Fruit fly (Drosophila melanogaster) whole organism, embryonic: ENCODE data around the gene Gos28.

Experiments used
- Awh ChIP-seq: fragments of 200-800 bp; sonication (Bioruptor generic); IDR thresholded peaks from 2 replicates; pipeline ENCODE4, ENCODE4 v1.3.6; 2022; ENCODE audit warnings: missing biosample characterization, missing genetic modification characterization
- B-H1 ChIP-seq: fragments of 200-800 bp; sonication (Bioruptor generic); IDR thresholded peaks from 3 replicates; pipeline ENCODE4 v1.3.6; 2022; ENCODE audit warnings: missing biosample characterization, missing genetic modification characterization
- CG10979 ChIP-seq: fragments of 200-800 bp; sonication (Bioruptor generic); optimal IDR thresholded peaks from 2 replicates; lab custom pipeline; 2018; ENCODE audit warnings: missing biosample characterization, mild to moderate bottlenecking, missing genetic modification characterization, moderate library complexity
- CG11093 ChIP-seq: fragments of 200-800 bp; sonication (Bioruptor generic); IDR thresholded peaks from 3 replicates; pipeline ENCODE4 v1.3.6; 2022; ENCODE audit warnings: missing biosample characterization, missing genetic modification characterization
- CG13287 ChIP-seq: fragments of 200-800 bp; sonication (Bioruptor generic); IDR thresholded peaks from 2 replicates; pipeline ENCODE4 v1.3.6; 2022; ENCODE audit warnings: missing biosample characterization, missing genetic modification characterization; ENCODE audit not compliant: partially characterized antibody
- CG13624 ChIP-seq: fragments of 200-800 bp; sonication (Bioruptor generic); optimal IDR thresholded peaks from 2 replicates; lab custom pipeline; 2016; ENCODE audit warnings: missing biosample characterization, missing genetic modification characterization
- CG1602 ChIP-seq: fragments of 200-800 bp; sonication (Bioruptor generic); optimal IDR thresholded peaks from 3 replicates; lab custom pipeline; 2016; ENCODE audit warnings: missing biosample characterization, missing genetic modification characterization
- CG16813 ChIP-seq: fragments of 200-800 bp; sonication (Bioruptor generic); IDR thresholded peaks from 3 replicates; pipeline ENCODE4 v1.3.6; 2022; ENCODE audit warnings: missing biosample characterization, missing genetic modification characterization; ENCODE audit not compliant: partially characterized antibody
- CG16815 ChIP-seq: fragments of 200-800 bp; sonication (Bioruptor generic); optimal IDR thresholded peaks from 3 replicates; lab custom pipeline; 2017; ENCODE audit warnings: missing biosample characterization, mild to moderate bottlenecking, missing genetic modification characterization
- CG17328 ChIP-seq: fragments of 200-800 bp; sonication (Bioruptor generic); IDR thresholded peaks from 2 replicates; pipeline ENCODE4 v1.3.6; 2022; ENCODE audit warnings: missing biosample characterization, missing genetic modification characterization
- CG1792 ChIP-seq: fragments of 200-800 bp; sonication (Bioruptor generic); optimal IDR thresholded peaks from 2 replicates; lab custom pipeline; 2016; ENCODE audit warnings: missing biosample characterization, missing genetic modification characterization
- CG18476 ChIP-seq: fragments of 200-800 bp; sonication (Bioruptor generic); optimal IDR thresholded peaks from 2 replicates; lab custom pipeline; 2016; ENCODE audit warnings: missing biosample characterization, mild to moderate bottlenecking, missing genetic modification characterization
- CG18599 ChIP-seq: fragments of 200-800 bp; sonication (Bioruptor generic); optimal IDR thresholded peaks from 3 replicates; lab custom pipeline; 2017; ENCODE audit warnings: missing biosample characterization, missing genetic modification characterization, mild to moderate bottlenecking, moderate library complexity, missing genetic modification reagents
- CG2129 ChIP-seq: fragments of 200-800 bp; sonication (Bioruptor generic); IDR thresholded peaks from 2 replicates; pipeline ENCODE4 v1.3.6; 2022; ENCODE audit warnings: missing biosample characterization, missing genetic modification characterization; ENCODE audit not compliant: partially characterized antibody
- CG2712 ChIP-seq: fragments of 200-800 bp; optimal IDR thresholded peaks from 3 replicates; lab custom pipeline; 2019; ENCODE audit warnings: missing biosample characterization, mild to moderate bottlenecking, missing genetic modification characterization, moderate library complexity
- CG30020 ChIP-seq: fragments of 200-800 bp; optimal IDR thresholded peaks from 2 replicates; lab custom pipeline; 2019; ENCODE audit warnings: missing biosample characterization, mild to moderate bottlenecking, missing genetic modification characterization, moderate library complexity
- CG31224 ChIP-seq: fragments of 200-800 bp; sonication (Bioruptor generic); IDR thresholded peaks from 2 replicates; pipeline ENCODE4 v1.3.6; 2022; ENCODE audit warnings: missing biosample characterization, missing genetic modification characterization
- CG5180 ChIP-seq: fragments of 200-800 bp; sonication (Bioruptor generic); optimal IDR thresholded peaks from 3 replicates; lab custom pipeline; 2017; ENCODE audit warnings: missing biosample characterization, missing genetic modification characterization, mild to moderate bottlenecking, moderate library complexity, missing genetic modification reagents
- CG7745 ChIP-seq: fragments of 200-800 bp; sonication (Bioruptor generic); optimal IDR thresholded peaks from 2 replicates; lab custom pipeline; 2018; ENCODE audit warnings: missing biosample characterization, mild to moderate bottlenecking, missing genetic modification characterization, moderate library complexity
- CG8765 ChIP-seq: fragments of 200-800 bp; sonication (Bioruptor generic); IDR thresholded peaks from 2 replicates; pipeline ENCODE4 v1.3.6; 2022; ENCODE audit warnings: missing biosample characterization, missing genetic modification characterization
- CG9437 ChIP-seq: fragments of 200-800 bp; sonication (Bioruptor generic); optimal IDR thresholded peaks from 2 replicates; lab custom pipeline; 2018; ENCODE audit warnings: missing biosample characterization, mild to moderate bottlenecking, missing genetic modification characterization
- CHES-1-like ChIP-seq: fragments of 200-800 bp; sonication (Bioruptor generic); optimal IDR thresholded peaks from 2 replicates; lab custom pipeline; 2016; ENCODE audit warnings: missing biosample characterization, missing genetic modification characterization
- CoRest ChIP-seq: fragments of 200-800 bp; sonication (Bioruptor generic); optimal IDR thresholded peaks from 3 replicates; lab custom pipeline; 2018; ENCODE audit warnings: missing biosample characterization, mild to moderate bottlenecking, missing genetic modification characterization, moderate library complexity
- Dbx ChIP-seq: fragments of 200-800 bp; sonication (Bioruptor generic); IDR thresholded peaks from 3 replicates; pipeline ENCODE4 v1.3.6; 2022; ENCODE audit warnings: missing biosample characterization, missing genetic modification characterization
- Dip2 ChIP-seq: fragments of 200-800 bp; sonication (Bioruptor generic); IDR thresholded peaks from 2 replicates; pipeline ENCODE4 v1.3.6; 2022; ENCODE audit warnings: missing biosample characterization, missing genetic modification characterization
- Dll ChIP-seq: fragments of 200-800 bp; sonication (Bioruptor generic); IDR thresholded peaks from 4 replicates; pipeline ENCODE4 v1.3.6; 2022; ENCODE audit warnings: missing biosample characterization, missing genetic modification characterization; ENCODE audit not compliant: partially characterized antibody
- E2f1 ChIP-seq: fragments of 200-800 bp; sonication (Bioruptor generic); IDR thresholded peaks from 2 replicates; pipeline ENCODE4 v1.3.6; 2022; ENCODE audit warnings: missing biosample characterization, missing genetic modification characterization
- Eip74EF ChIP-seq, 2 experiments: fragments of 200-800 bp in 1 of 2; fragments of >200 bp in 1 of 2; sonication (Bioruptor generic) in 1 of 2; optimal IDR thresholded peaks; 2 replicates each; lab custom pipeline; 2017 to 2019; ENCODE audit warnings: missing biosample characterization in 2 of 2, missing genetic modification characterization in 2 of 2, mild to moderate bottlenecking in 1 of 2, moderate library complexity in 1 of 2
- MBD-R2 ChIP-seq: fragments of 200-800 bp; sonication (Bioruptor generic); IDR thresholded peaks from 2 replicates; pipeline ENCODE4 v1.3.6; 2022; ENCODE audit warnings: missing biosample characterization, missing genetic modification characterization
- Oli ChIP-seq: fragments of 200-800 bp; sonication (Bioruptor generic); optimal IDR thresholded peaks from 2 replicates; lab custom pipeline; 2018; ENCODE audit warnings: missing biosample characterization, mild to moderate bottlenecking, missing genetic modification characterization, moderate library complexity
- Optix ChIP-seq: fragments of 200-800 bp; sonication (Bioruptor generic); IDR thresholded peaks from 3 replicates; pipeline ENCODE4 v1.3.6; 2022; ENCODE audit warnings: missing biosample characterization, missing genetic modification characterization
- PHDP ChIP-seq: fragments of 200-800 bp; sonication (Bioruptor generic); optimal IDR thresholded peaks from 3 replicates; lab custom pipeline; 2018; ENCODE audit warnings: missing biosample characterization, mild to moderate bottlenecking, missing genetic modification characterization, moderate library complexity
- Pdp1 ChIP-seq, 2 experiments: fragments of 200-800 bp; sonication (Bioruptor generic); optimal IDR thresholded peaks; 3 replicates each; lab custom pipeline; 2016; ENCODE audit warnings: missing biosample characterization in 2 of 2, missing genetic modification characterization in 2 of 2, mild to moderate bottlenecking in 1 of 2, moderate library complexity in 1 of 2
- cato ChIP-seq: fragments of 200-800 bp; sonication (Bioruptor generic); optimal IDR thresholded peaks from 2 replicates; lab custom pipeline; 2016; ENCODE audit warnings: missing biosample characterization, missing genetic modification characterization, borderline replicate concordance
- danr ChIP-seq: fragments of 200-800 bp; sonication (Bioruptor generic); IDR thresholded peaks from 2 replicates; pipeline ENCODE4 v1.3.6; 2022; ENCODE audit warnings: missing biosample characterization, missing genetic modification characterization
- dysf ChIP-seq: fragments of 200-800 bp; sonication (Bioruptor generic); IDR thresholded peaks from 3 replicates; pipeline ENCODE4 v1.3.6; 2022; ENCODE audit warnings: missing biosample characterization, missing genetic modification characterization
- gem ChIP-seq: fragments of 200-800 bp; sonication (Bioruptor generic); optimal IDR thresholded peaks from 2 replicates; lab custom pipeline; 2019; ENCODE audit warnings: missing biosample characterization, mild to moderate bottlenecking, missing genetic modification characterization, moderate library complexity
- hkb ChIP-seq, 2 experiments: fragments of 200-800 bp in 1 of 2; fragments of >200 bp in 1 of 2; sonication (Bioruptor generic) in 1 of 2; IDR thresholded peaks in 1 of 2; optimal IDR thresholded peaks in 1 of 2; 2 replicates each; pipeline versions ENCODE4 v1.3.6 to Lab custom; 2017 to 2022; ENCODE audit warnings: missing biosample characterization in 1 of 2, missing genetic modification characterization in 1 of 2
- jumu ChIP-seq: fragments of 200-800 bp; sonication (Bioruptor generic); optimal IDR thresholded peaks from 3 replicates; lab custom pipeline; 2016; ENCODE audit warnings: missing biosample characterization, missing genetic modification characterization
- odd ChIP-seq: fragments of 200-800 bp; sonication (Bioruptor generic); optimal IDR thresholded peaks from 2 replicates; lab custom pipeline; 2017; ENCODE audit warnings: missing biosample characterization, mild to moderate bottlenecking, missing genetic modification characterization
- peb ChIP-seq: fragments of 200-800 bp; sonication (Bioruptor generic); IDR thresholded peaks from 2 replicates; pipeline ENCODE4 v1.3.6; 2022; ENCODE audit warnings: missing biosample characterization, missing genetic modification characterization
- ranshi ChIP-seq: fragments of 200-800 bp; sonication (Bioruptor generic); IDR thresholded peaks from 2 replicates; pipeline ENCODE4 v1.3.6; 2022; ENCODE audit warnings: missing biosample characterization, missing genetic modification characterization
- sc ChIP-seq, 3 experiments: fragments of >200 bp in 2 of 3; fragments of 200-800 bp in 1 of 3; sonication (Bioruptor generic) in 1 of 3; optimal IDR thresholded peaks; 2 replicates in 2 of 3; 3 replicates in 1 of 3; lab custom pipeline; 2017; ENCODE audit warnings: mild to moderate bottlenecking in 1 of 3, missing biosample characterization in 1 of 3, missing genetic modification characterization in 1 of 3, missing genetic modification reagents in 1 of 3
- slp2 ChIP-seq: fragments of 200-800 bp; sonication (Bioruptor generic); optimal IDR thresholded peaks from 2 replicates; lab custom pipeline; 2016; ENCODE audit warnings: missing biosample characterization, missing genetic modification characterization
- sob ChIP-seq: fragments of 200-800 bp; sonication (Bioruptor generic); IDR thresholded peaks from 2 replicates; pipeline ENCODE4 v1.3.6; 2022; ENCODE audit warnings: missing biosample characterization, missing genetic modification characterization
- wdn ChIP-seq: fragments of 200-800 bp; sonication (Bioruptor generic); IDR thresholded peaks from 2 replicates; pipeline ENCODE4 v1.3.6; 2022; ENCODE audit warnings: missing biosample characterization, missing genetic modification characterization
- zfh1 ChIP-seq: fragments of 200-800 bp; sonication (Bioruptor generic); IDR thresholded peaks from 3 replicates; pipeline ENCODE4 v1.3.6; 2022; ENCODE audit warnings: missing biosample characterization, missing genetic modification characterization

Gene Gos28

DNA sequence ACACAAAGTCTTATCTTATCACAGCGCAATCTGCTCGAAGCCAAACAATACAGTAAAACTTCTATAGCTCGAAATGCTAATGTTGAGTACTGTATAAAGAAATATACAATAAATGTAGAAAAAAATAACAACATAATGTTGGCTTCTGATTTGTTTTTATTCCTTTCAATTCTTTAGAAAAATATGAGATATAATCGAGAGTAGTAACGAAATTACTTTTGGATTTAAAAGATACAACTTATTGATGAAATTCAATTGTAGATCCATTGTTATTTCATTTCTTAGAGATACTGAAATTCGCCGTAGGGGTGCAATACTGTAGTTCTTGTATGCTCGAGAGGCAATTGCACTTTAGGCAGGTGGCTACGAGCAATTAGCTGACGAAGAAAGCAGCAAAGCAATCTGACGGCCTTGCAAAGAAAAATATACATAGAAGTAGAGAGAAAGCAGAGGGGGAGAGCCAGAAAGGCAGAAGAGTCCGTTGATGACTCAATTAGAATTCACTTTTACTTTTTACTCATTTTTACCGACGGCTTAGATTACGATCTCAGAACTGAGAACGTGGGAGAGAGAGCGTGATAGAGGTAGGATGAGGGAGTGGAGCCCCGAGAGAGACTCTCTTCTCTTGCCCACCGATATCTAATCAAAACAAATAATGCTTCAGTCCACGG lies 7.0 kb downstream of the Gos28 start (continued):
- TF ChIP-seq CG18476 (GFP tag; lab: Kevin White, UChicago) (no peak), CG31224 (GFP tag; lab: Robert Waterston, UW) (0 out of 2 replicates have a peak, but pooled peaks have one; percentile 29), zfh1 (GFP tag; lab: Robert Waterston, UW) (peak; percentile 40; the same call in 1 of the 3 replicates), MBD-R2 (peak; percentile 29; the same call in 1 of the 2 replicates), CG30020 (tag; lab: Kevin White, UChicago) (no peak), CG18599 (GFP tag; lab: Kevin White, UChicago) (peak; percentile 20), slp2 (peak; percentile 27), Oli (tag; lab: Kevin White, UChicago) (peak; percentile 63), cato (GFP tag; lab: Kevin White, UChicago) (no peak), CG16815 (peak; percentile 6), Optix (GFP tag; lab: Robert Waterston, UW) (no peak), CHES-1-like (GFP tag; lab: Kevin White, UChicago) (no peak), danr (GFP tag; lab: Robert Waterston, UW) (no peak), odd (no peak), dysf (GFP tag; lab: Robert Waterston, UW) (0 out of 3 replicates have a peak, but pooled peaks have one; percentile 35), Awh (peak; percentile 27; the same call in 1 of the 2 replicates), CG2129 (no peak), ranshi (GFP tag; lab: Robert Waterston, UW) (peak; percentile 31; the same call in 1 of the 2 replicates), gem (tag; lab: Kevin White, UChicago) (peak; percentile 84), CG17328 (peak; percentile 47; the same call in 1 of the 2 replicates), PHDP (peak; percentile 65), peb (GFP tag; lab: Robert Waterston, UW) (0 out of 2 replicates have a peak, but pooled peaks have one; percentile 7), CG1792 (GFP tag; lab: Kevin White, UChicago) (no peak), CG9437 (GFP tag; lab: Kevin White, UChicago) (peak; percentile 14), B-H1 (GFP tag; lab: Robert Waterston, UW) (no peak), sob (peak; percentile 52; the same call in 1 of the 2 replicates), CG13624 (GFP tag; lab: Kevin White, UChicago) (peak; percentile 65), jumu (GFP tag; lab: Kevin White, UChicago) (peak; percentile 34), Eip74EF (GFP tag; optimal IDR thresholded peaks at IDR 0.05; lab: Kevin White, UChicago) (peak in 1 of 2 experiments; percentile 84), sc (optimal IDR thresholded peaks at IDR 0.05; lab: Kevin White, UChicago) (no peak), sc (GFP tag; optimal IDR thresholded peaks at IDR 0.05; lab: Kevin White, UChicago) (peak; percentile 21), Pdp1 (GFP tag; optimal IDR thresholded peaks at IDR 0.05; lab: Kevin White, UChicago) (peak in 1 of 2 experiments; percentile 51), CG10979 (peak; percentile 34), CoRest (tag; lab: Kevin White, UChicago) (peak; percentile 67), CG11093 (0 out of 3 replicates have a peak, but pooled peaks have one; percentile 37), CG8765 (no peak), wdn (0 out of 2 replicates have a peak, but pooled peaks have one; percentile 16), CG2712 (tag; lab: Kevin White, UChicago) (peak; percentile 66), CG1602 (GFP tag; lab: Kevin White, UChicago) (peak; percentile 24), Dll (GFP tag; lab: Robert Waterston, UW) (0 out of 4 replicates have a peak, but pooled peaks have one; percentile 31), CG16813 (GFP tag; lab: Robert Waterston, UW) (no peak), Dbx (GFP tag; lab: Robert Waterston, UW) (no peak), Dip2 (GFP tag; lab: Robert Waterston, UW) (no peak), CG7745 (tag; lab: Kevin White, UChicago) (no peak), CG5180 (GFP tag; lab: Kevin White, UChicago) (peak; percentile 14), hkb (optimal IDR thresholded peaks at IDR 0.05; lab: Kevin White, UChicago) (no peak), hkb (GFP tag; IDR thresholded peaks at IDR 0.05; lab: Robert Waterston, UW) (peak; percentile 70; the same call in 1 of the 2 replicates), CG13287 (GFP tag; lab: Robert Waterston, UW) (no peak), E2f1 (GFP tag; lab: Robert Waterston, UW) (peak; percentile 40)
